Worm (Caenorhabditis elegans) whole organism, late embryonic: ENCODE data around the gene W04E12.3.
A peak's percentile ranks its signal among the peaks of the same experiment; 100 is the strongest.

ENCODE experiments used
- C38D4.7 ChIP-seq: fragments of 200-800 bp; sonication (Bioruptor generic); optimal IDR thresholded peaks from 2 replicates; lab custom pipeline; 2018; ENCODE audit warnings: mild to moderate bottlenecking, missing genetic modification characterization, moderate library complexity, missing compliant biosample characterization
- F13H6.1 ChIP-seq: sonication (generic microtip); optimal IDR thresholded peaks from 2 replicates; lab custom pipeline; 2016; ENCODE audit warnings: missing genetic modification characterization, missing compliant biosample characterization
- K02D7.2 ChIP-seq: sonication (generic microtip); optimal IDR thresholded peaks from 2 replicates; lab custom pipeline; 2017; ENCODE audit warnings: mild to moderate bottlenecking, missing genetic modification characterization, missing compliant biosample characterization
- T23F11.4 ChIP-seq: fragments of 200-800 bp; sonication (Bioruptor generic); optimal IDR thresholded peaks from 2 replicates; lab custom pipeline; 2018; ENCODE audit warnings: mild to moderate bottlenecking, missing genetic modification characterization, missing compliant biosample characterization
- Y22D7AL.16 ChIP-seq: sonication (generic microtip); optimal IDR thresholded peaks from 2 replicates; lab custom pipeline; 2016; ENCODE audit warnings: missing genetic modification characterization, missing compliant biosample characterization
- ceh-2 ChIP-seq: sonication (generic microtip); optimal IDR thresholded peaks from 2 replicates; lab custom pipeline; 2016; ENCODE audit warnings: missing genotype, missing genetic modification characterization, missing compliant biosample characterization
- ceh-45 ChIP-seq: fragments of 200-800 bp; sonication (Bioruptor generic); IDR thresholded peaks from 2 replicates; pipeline ENCODE4 v1.3.6; 2022; ENCODE audit warnings: missing genetic modification reagents, missing genetic modification characterization, missing compliant biosample characterization
- ceh-48 ChIP-seq: sonication (generic microtip); optimal IDR thresholded peaks from 2 replicates; lab custom pipeline; 2016; ENCODE audit warnings: missing genetic modification characterization, inconsistent platforms, missing compliant biosample characterization
- ceh-9 ChIP-seq: sonication (generic microtip); optimal IDR thresholded peaks from 2 replicates; lab custom pipeline; 2016; ENCODE audit warnings: mild to moderate bottlenecking, missing genetic modification characterization, inconsistent platforms, missing compliant biosample characterization
- dmd-4 ChIP-seq: sonication (generic microtip); optimal IDR thresholded peaks from 2 replicates; lab custom pipeline; 2016; ENCODE audit warnings: borderline replicate concordance, missing genetic modification characterization, missing compliant biosample characterization
- dve-1 ChIP-seq: sonication (generic microtip); optimal IDR thresholded peaks from 2 replicates; lab custom pipeline; 2017; ENCODE audit warnings: antibody characterized with exemption, mild to moderate bottlenecking, missing genetic modification characterization, missing compliant biosample characterization
- elt-2 ChIP-seq: sonication (generic microtip); optimal IDR thresholded peaks from 2 replicates; lab custom pipeline; 2016; ENCODE audit warnings: missing genetic modification reagents, missing genetic modification characterization, missing compliant biosample characterization
- eyg-1 ChIP-seq: sonication (generic microtip); optimal IDR thresholded peaks from 2 replicates; lab custom pipeline; 2016; ENCODE audit warnings: missing genotype, missing genetic modification characterization, missing compliant biosample characterization
- fax-1 ChIP-seq: sonication (generic microtip); optimal IDR thresholded peaks from 2 replicates; lab custom pipeline; 2016; ENCODE audit warnings: missing genotype, missing genetic modification characterization, missing compliant biosample characterization
- fkh-10 ChIP-seq: fragments of 150-350 bp; optimal IDR thresholded peaks from 2 replicates; lab custom pipeline; 2014; ENCODE audit warnings: missing biosample characterization, missing genetic modification reagents, missing genetic modification characterization
- gmeb-2 ChIP-seq: sonication (generic microtip); optimal IDR thresholded peaks from 2 replicates; lab custom pipeline; 2016; ENCODE audit warnings: missing genetic modification characterization, inconsistent platforms, missing compliant biosample characterization
- hlh-30 ChIP-seq: sonication (generic microtip); optimal IDR thresholded peaks from 2 replicates; lab custom pipeline; 2017; ENCODE audit warnings: antibody characterized with exemption, missing genetic modification characterization, missing compliant biosample characterization; ENCODE audit not compliant: insufficient read depth
- hlh-6 ChIP-seq: sonication (generic microtip); optimal IDR thresholded peaks from 2 replicates; lab custom pipeline; 2016; ENCODE audit warnings: missing genotype, missing genetic modification characterization, missing compliant biosample characterization
- lim-6 ChIP-seq: sonication (generic microtip); optimal IDR thresholded peaks from 2 replicates; lab custom pipeline; 2016; ENCODE audit warnings: missing genetic modification characterization, missing compliant biosample characterization
- lin-11 ChIP-seq: fragments of 200-800 bp; sonication (Bioruptor generic); optimal IDR thresholded peaks from 2 replicates; lab custom pipeline; 2018; ENCODE audit warnings: mild to moderate bottlenecking, missing genetic modification characterization, missing compliant biosample characterization
- mec-3 ChIP-seq: sonication (generic microtip); optimal IDR thresholded peaks from 2 replicates; lab custom pipeline; 2016; ENCODE audit warnings: borderline replicate concordance, missing genetic modification characterization, missing compliant biosample characterization
- nfya-1 ChIP-seq: sonication (generic microtip); optimal IDR thresholded peaks from 2 replicates; lab custom pipeline; 2017; ENCODE audit warnings: missing genetic modification characterization, mild to moderate bottlenecking, missing compliant biosample characterization, antibody characterized with exemption, moderate library complexity
- nhr-232 ChIP-seq: sonication (generic microtip); optimal IDR thresholded peaks from 2 replicates; lab custom pipeline; 2016; ENCODE audit warnings: missing genetic modification characterization, missing compliant biosample characterization
- npax-4 ChIP-seq: sonication (generic microtip); optimal IDR thresholded peaks from 2 replicates; lab custom pipeline; 2016; ENCODE audit warnings: missing genetic modification characterization, missing compliant biosample characterization
- odd-2 ChIP-seq: sonication (generic microtip); optimal IDR thresholded peaks from 2 replicates; lab custom pipeline; 2017; ENCODE audit warnings: antibody characterized with exemption, mild to moderate bottlenecking, missing genetic modification characterization, missing compliant biosample characterization
- pat-9 ChIP-seq: fragments of 200-800 bp; sonication (Bioruptor generic); optimal IDR thresholded peaks from 2 replicates; lab custom pipeline; 2018; ENCODE audit warnings: mild to moderate bottlenecking, missing genetic modification characterization, moderate library complexity, missing compliant biosample characterization
- pax-1 ChIP-seq: fragments of 150-350 bp; optimal IDR thresholded peaks from 2 replicates; lab custom pipeline; 2014; ENCODE audit warnings: missing biosample characterization, missing genetic modification characterization
- pha-4 ChIP-seq: fragments of 150-350 bp; optimal IDR thresholded peaks from 2 replicates; lab custom pipeline; 2018; ENCODE audit warnings: missing biosample characterization, missing genetic modification reagents, missing genetic modification characterization
- pqm-1 ChIP-seq: sonication (generic microtip); optimal IDR thresholded peaks from 2 replicates; lab custom pipeline; 2016; ENCODE audit warnings: missing genetic modification characterization, missing compliant biosample characterization
- ref-2 ChIP-seq: sonication (generic microtip); optimal IDR thresholded peaks from 2 replicates; lab custom pipeline; 2016; ENCODE audit warnings: missing genetic modification characterization, missing compliant biosample characterization
- rnt-1 ChIP-seq: sonication (generic microtip); optimal IDR thresholded peaks from 2 replicates; lab custom pipeline; 2016; ENCODE audit warnings: missing genetic modification characterization, missing compliant biosample characterization
- sox-2 ChIP-seq: fragments of 200-800 bp; sonication (Bioruptor generic); IDR thresholded peaks from 2 replicates; pipeline ENCODE4 v1.3.6; 2022; ENCODE audit warnings: missing genetic modification reagents, missing genetic modification characterization, missing compliant biosample characterization
- syd-9 ChIP-seq: sonication (generic microtip); optimal IDR thresholded peaks from 2 replicates; lab custom pipeline; 2016; ENCODE audit warnings: mild to moderate bottlenecking, missing genetic modification characterization, moderate library complexity, missing compliant biosample characterization
- tbx-2 ChIP-seq: sonication (generic microtip); optimal IDR thresholded peaks from 2 replicates; lab custom pipeline; 2016; ENCODE audit warnings: missing genetic modification characterization, missing compliant biosample characterization
- ttx-3 ChIP-seq: sonication (generic microtip); optimal IDR thresholded peaks from 2 replicates; lab custom pipeline; 2016; ENCODE audit warnings: missing genetic modification reagents, missing genetic modification characterization, missing compliant biosample characterization
- zip-5 ChIP-seq: sonication (generic microtip); optimal IDR thresholded peaks from 2 replicates; lab custom pipeline; 2016; ENCODE audit warnings: missing genetic modification characterization, missing compliant biosample characterization

The W04E12.3 gene

DNA sequence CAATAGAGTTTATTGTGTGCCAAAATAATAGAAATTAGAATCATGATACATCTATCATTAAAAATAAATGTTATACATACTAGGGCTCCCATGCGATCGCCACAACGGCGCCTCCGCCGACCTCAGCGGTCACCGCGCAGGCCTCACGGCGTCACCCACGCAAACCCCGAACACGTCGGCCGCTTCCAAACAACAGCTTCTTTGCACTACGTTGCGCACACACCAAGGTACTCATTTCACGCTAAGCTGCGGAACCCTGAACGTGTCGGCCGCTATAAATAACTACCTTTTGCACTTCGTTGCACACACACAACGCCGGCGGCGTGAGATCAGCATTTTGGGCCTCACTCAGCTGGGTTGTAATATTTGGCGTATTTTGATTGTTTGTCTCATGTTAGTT lies 17.5 kb downstream of the W04E12.3 start:
- TF ChIP-seq lin-11 (no peak), lim-6 (tag; lab: Kevin White, UChicago) (no peak), tbx-2 (tag; lab: Kevin White, UChicago) (no peak), pax-1 (tag; lab: Kevin White, UChicago) (no peak), ceh-48 (tag; lab: Kevin White, UChicago) (no peak), gmeb-2 (no peak), dve-1 (tag; lab: Kevin White, UChicago) (no peak), ref-2 (tag; lab: Kevin White, UChicago) (no peak), ceh-2 (tag; lab: Kevin White, UChicago) (no peak), dmd-4 (tag; lab: Kevin White, UChicago) (no peak), fkh-10 (GFP tag; lab: Kevin White, UChicago) (no peak)
- TF ChIP-seq, all 69 proteins: peak for 0

ce11 chrV:19760751-19761150 lies 19.0 kb downstream of the W04E12.3 start, which contains the start of gene M162.5:
Gene M162.5, plus strand, starts transcription at chrV:19761051.
- TF ChIP-seq elt-2: no peak
- TF ChIP-seq nfya-1 (tag; lab: Kevin White, UChicago): no peak
- TF ChIP-seq C38D4.7 (GFP tag; lab: Kevin White, UChicago): no peak
- TF ChIP-seq F13H6.1 (tag; lab: Kevin White, UChicago): no peak
- TF ChIP-seq sox-2: no peak

- TF ChIP-seq nfya-1 (tag; lab: Kevin White, UChicago): peak; percentile 77
- TF ChIP-seq pat-9 (tag; lab: Kevin White, UChicago): no peak
Measured at ce11 chrV:19767719-19768118, 26.0 kb downstream of the W04E12.3 start.

DNA sequence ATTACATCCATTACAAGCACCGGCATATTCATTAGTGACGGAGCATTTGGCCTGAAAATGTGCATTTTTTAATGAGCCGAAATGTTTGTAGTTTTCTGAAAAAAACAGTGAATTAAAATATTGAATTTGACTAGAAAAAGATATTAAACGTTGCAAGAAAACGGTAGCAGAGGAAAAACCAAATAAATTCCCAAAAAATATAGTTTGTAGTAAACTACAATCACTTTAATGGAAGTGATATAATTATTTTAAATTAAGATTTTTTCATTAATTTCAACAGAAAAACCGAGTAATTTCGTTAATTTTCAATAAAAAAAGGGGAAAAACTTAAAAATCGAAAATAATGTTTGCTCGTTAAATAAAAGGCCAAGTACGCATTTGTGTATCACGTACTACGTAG lies 29.9 kb downstream of the W04E12.3 start, which contains the start of gene M162.15:
M162.15 (minus strand) TSS at position 101 of the 400 bp plus-strand sequence.
- no peak for TF ChIP-seq K02D7.2 (tag; lab: Kevin White, UChicago)
- no peak for TF ChIP-seq rnt-1
- no peak for TF ChIP-seq gmeb-2
- TF ChIP-seq pqm-1 (tag; lab: Kevin White, UChicago): no peak
- no peak for TF ChIP-seq odd-2 (tag; lab: Kevin White, UChicago)
- no peak for TF ChIP-seq fax-1
- no peak for TF ChIP-seq mec-3 (tag; lab: Kevin White, UChicago)
- no peak for TF ChIP-seq ceh-9
- no peak for TF ChIP-seq T23F11.4 (GFP tag; lab: Kevin White, UChicago)
- TF ChIP-seq npax-4 (tag; lab: Kevin White, UChicago): no peak

- TF ChIP-seq eyg-1 (tag; lab: Kevin White, UChicago): no peak
- no peak for TF ChIP-seq Y22D7AL.16 (tag; lab: Kevin White, UChicago)
- TF ChIP-seq hlh-30: no peak
- TF ChIP-seq dve-1 (tag; lab: Kevin White, UChicago): no peak
- no peak for TF ChIP-seq pha-4 (tag; lab: Kevin White, UChicago)
- no peak for TF ChIP-seq hlh-6 (tag; lab: Kevin White, UChicago)
- no peak for TF ChIP-seq F13H6.1 (tag; lab: Kevin White, UChicago)
Measured at ce11 chrV:19777227-19777626, 35.5 kb downstream of the W04E12.3 start, which contains the start of gene fbxa-118. Gene fbxa-118, minus strand, starts transcription at chrV:19777327.

DNA sequence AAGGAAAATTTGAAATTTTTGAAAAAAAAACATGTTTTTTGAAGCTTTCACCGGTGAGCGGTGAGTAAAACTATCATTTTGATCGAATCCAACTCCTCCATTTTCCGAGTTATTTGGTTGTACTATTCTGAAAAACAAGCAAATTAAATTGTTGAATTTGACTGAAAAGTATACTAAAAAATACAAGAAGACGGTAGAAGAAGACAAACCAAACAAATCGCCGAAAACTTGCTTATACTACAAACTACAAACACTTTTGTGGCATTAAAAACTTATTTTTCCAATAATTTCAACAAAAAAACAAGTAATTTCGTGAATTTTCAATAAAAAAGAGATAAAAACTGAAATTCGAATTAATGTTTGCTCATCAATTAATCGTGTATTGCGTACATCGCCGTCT lies 36.9 kb downstream of the W04E12.3 start, which contains the start of gene fbxa-194:
fbxa-194 (minus strand) TSS at position 101 of the 400 bp plus-strand sequence.
- TF ChIP-seq ttx-3 (tag; lab: Kevin White, UChicago) (no peak), F13H6.1 (tag; lab: Kevin White, UChicago) (no peak), ceh-45 (no peak), zip-5 (no peak), syd-9 (no peak), nhr-232 (tag; lab: Kevin White, UChicago) (no peak), pha-4 (tag; lab: Kevin White, UChicago) (no peak)
